Fruit fly (Drosophila melanogaster): ENCODE measurements around the gene CG32192.
A peak's percentile ranks its signal among the peaks of the same experiment; 100 is the strongest.

The CG32192 gene

DNA sequence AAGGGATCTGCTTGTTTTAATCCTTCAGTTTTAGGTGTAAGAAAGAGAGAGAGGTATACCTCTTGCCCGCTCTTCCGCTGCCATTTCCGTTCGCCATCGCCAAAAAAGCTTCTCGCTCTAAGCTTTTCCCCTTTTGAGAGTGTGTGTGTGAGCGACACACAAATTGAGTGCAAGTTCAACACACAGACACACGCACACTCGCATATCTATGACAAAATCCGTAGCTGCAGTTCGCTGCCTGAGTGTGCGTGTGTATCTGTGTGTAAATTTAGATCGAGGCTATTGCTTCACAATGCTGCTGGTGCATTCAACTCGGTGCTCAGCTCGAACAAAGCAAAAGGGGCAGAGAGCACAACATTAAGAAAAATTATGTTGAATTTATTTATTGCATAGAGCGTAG is 19.2 kb upstream of the CG32192 start:
- peak; percentile 4 for TF ChIP-seq CG11617 (GFP tag; optimal IDR thresholded peaks at IDR 0.05)
- peak; percentile 45 for TF ChIP-seq CG7101 (tag; optimal IDR thresholded peaks at IDR 0.05)
- TF ChIP-seq Clk (GFP tag; optimal IDR thresholded peaks at IDR 0.05) = no peak
- no peak for TF ChIP-seq Mnt (GFP tag; optimal IDR thresholded peaks at IDR 0.05)
- TF ChIP-seq cic (GFP tag; optimal IDR thresholded peaks at IDR 0.05) = peak; percentile 28
- TF ChIP-seq tj (GFP tag; optimal IDR thresholded peaks at IDR 0.05) = no peak
- no peak for TF ChIP-seq CG5204 (GFP tag; optimal IDR thresholded peaks at IDR 0.05)
- no peak for TF ChIP-seq cnc (optimal IDR thresholded peaks at IDR 0.05)
- TF ChIP-seq pad (GFP tag; optimal IDR thresholded peaks at IDR 0.05) = peak; percentile 65
- peak; percentile 13 for TF ChIP-seq CG33017 (tag; optimal IDR thresholded peaks at IDR 0.05)
- peak; percentile 53 for TF ChIP-seq CG7045 (GFP tag; optimal IDR thresholded peaks at IDR 0.05)
- TF ChIP-seq toe (GFP tag; optimal IDR thresholded peaks at IDR 0.05) = no peak
- no peak for TF ChIP-seq CG14711 (tag; optimal IDR thresholded peaks at IDR 0.05)
- TF ChIP-seq bab1 (GFP tag; optimal IDR thresholded peaks at IDR 0.05) = no peak
- TF ChIP-seq Crg-1 (GFP tag; optimal IDR thresholded peaks at IDR 0.05) = no peak
- TF ChIP-seq kay (GFP tag; ENCODE audit: borderline replicate concordance) = no peak
- TF ChIP-seq CG12768 (GFP tag; optimal IDR thresholded peaks at IDR 0.05) = peak; percentile 0
- TF ChIP-seq Hr96 (GFP tag; optimal IDR thresholded peaks at IDR 0.05) = no peak
- TF ChIP-seq ovo (GFP tag; optimal IDR thresholded peaks at IDR 0.05) = no peak
- TF ChIP-seq CG1620 (GFP tag; optimal IDR thresholded peaks at IDR 0.05) = no peak

DNA sequence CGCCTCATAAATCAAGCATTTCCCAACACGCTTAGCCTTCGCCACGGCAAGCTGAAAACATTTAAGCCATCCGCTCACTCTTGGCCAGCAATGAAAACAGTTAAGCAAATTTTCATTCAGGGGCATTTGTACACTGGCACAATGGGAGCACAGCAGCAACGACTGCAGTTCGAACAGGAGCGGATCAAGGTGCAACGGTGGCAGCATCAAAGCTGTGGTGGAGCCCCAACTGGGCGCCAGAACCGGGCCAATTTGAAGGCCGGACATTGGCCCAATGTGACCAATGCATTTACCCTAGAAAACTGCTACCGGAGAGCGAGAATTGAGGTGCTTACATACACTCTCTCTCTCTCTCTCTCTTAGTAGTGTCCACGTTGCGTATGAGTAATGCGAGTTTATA is 18.2 kb upstream of the CG32192 start:
- no peak for TF ChIP-seq CG11617 (GFP tag; optimal IDR thresholded peaks at IDR 0.05)

DNA sequence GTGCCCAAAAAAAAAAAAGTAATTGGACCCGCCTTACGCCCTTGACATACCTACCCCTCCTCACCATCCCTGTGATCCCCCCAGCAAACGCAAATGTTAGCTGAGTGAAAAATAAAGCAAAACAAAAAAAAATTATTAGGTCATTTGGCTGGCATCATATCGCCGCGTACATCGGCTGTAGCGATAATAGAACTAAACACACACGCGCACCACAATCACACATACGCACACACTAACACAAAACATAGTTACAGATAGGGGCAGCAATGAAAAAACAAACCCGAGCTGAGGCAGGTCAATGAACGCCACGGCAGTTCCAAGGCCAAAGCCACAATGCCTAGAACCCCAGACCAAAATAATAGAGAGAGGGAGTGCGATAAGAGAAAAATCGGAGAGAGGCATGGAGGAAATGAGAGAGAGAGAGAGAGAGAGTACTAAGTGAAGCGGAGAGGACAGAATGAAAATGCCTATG is 17.6 kb upstream of the CG32192 start:
- TF ChIP-seq Mnt (GFP tag; optimal IDR thresholded peaks at IDR 0.05) = no peak
- no peak for TF ChIP-seq CG33017 (tag; optimal IDR thresholded peaks at IDR 0.05)
- TF ChIP-seq CG1620 (GFP tag; optimal IDR thresholded peaks at IDR 0.05) = no peak
- TF ChIP-seq bab1 (GFP tag; optimal IDR thresholded peaks at IDR 0.05) = no peak
- TF ChIP-seq kay (GFP tag; ENCODE audit: borderline replicate concordance) = peak; percentile 70
- peak; percentile 7 for TF ChIP-seq cic (GFP tag; optimal IDR thresholded peaks at IDR 0.05)
- no peak for TF ChIP-seq toe (GFP tag; optimal IDR thresholded peaks at IDR 0.05)
- no peak for TF ChIP-seq Crg-1 (GFP tag; optimal IDR thresholded peaks at IDR 0.05)
- TF ChIP-seq ovo (GFP tag; optimal IDR thresholded peaks at IDR 0.05) = no peak
- no peak for TF ChIP-seq Hr96 (GFP tag; optimal IDR thresholded peaks at IDR 0.05)
- no peak for TF ChIP-seq cnc (optimal IDR thresholded peaks at IDR 0.05)
- TF ChIP-seq CG14711 (tag; optimal IDR thresholded peaks at IDR 0.05) = no peak
- no peak for TF ChIP-seq Clk (GFP tag; optimal IDR thresholded peaks at IDR 0.05)

DNA sequence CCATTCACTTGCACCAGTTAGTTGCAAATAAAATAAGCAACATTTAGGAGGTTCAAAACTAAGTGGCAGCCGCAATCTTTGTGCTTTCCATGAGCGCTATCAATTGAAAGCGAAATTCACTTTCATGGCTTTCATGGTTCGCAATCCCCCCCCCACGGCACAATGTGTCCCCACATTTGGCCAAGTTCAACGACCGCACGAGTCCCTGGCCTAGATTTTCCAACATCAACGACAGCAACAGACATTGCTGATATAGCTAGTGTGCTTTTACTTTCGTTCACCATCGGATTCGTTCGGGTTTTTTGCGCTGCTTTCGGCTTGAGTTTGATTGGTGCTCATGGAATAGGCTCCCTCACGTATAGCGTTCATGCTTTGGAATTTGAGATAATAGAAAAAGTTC is 16.5 kb upstream of the CG32192 start:
- TF ChIP-seq pad (GFP tag; optimal IDR thresholded peaks at IDR 0.05) (peak; percentile 19), ovo (GFP tag; optimal IDR thresholded peaks at IDR 0.05) (no peak)

DNA sequence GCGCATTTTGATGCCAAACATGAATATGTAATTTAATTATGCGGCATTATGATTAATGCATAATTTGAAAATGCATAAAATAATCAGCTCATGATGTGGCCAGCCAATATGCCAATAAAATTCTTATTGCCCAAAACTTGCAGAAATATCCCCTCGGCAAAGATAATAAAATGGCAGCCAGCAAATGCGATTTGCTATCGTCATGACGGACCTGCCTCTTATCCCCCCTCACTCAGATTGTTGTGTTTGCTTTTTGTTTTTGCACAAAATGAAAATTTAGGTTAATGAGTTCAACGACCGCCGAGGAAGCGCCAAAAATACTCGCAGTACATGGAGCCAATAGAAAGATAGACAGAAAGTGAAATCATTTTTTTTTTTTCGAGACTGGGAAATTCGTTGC is 15.5 kb upstream of the CG32192 start:
- TF ChIP-seq pad (GFP tag; optimal IDR thresholded peaks at IDR 0.05) (no peak), CG12768 (GFP tag; optimal IDR thresholded peaks at IDR 0.05) (no peak), cic (GFP tag; optimal IDR thresholded peaks at IDR 0.05) (no peak), CG33017 (tag; optimal IDR thresholded peaks at IDR 0.05) (no peak), CG7101 (tag; optimal IDR thresholded peaks at IDR 0.05) (no peak), kay (GFP tag; ENCODE audit: borderline replicate concordance) (no peak), CG14711 (tag; optimal IDR thresholded peaks at IDR 0.05) (no peak), ovo (GFP tag; optimal IDR thresholded peaks at IDR 0.05) (no peak), cnc (optimal IDR thresholded peaks at IDR 0.05) (no peak), CG1620 (GFP tag; optimal IDR thresholded peaks at IDR 0.05) (no peak), Crg-1 (GFP tag; optimal IDR thresholded peaks at IDR 0.05) (no peak)

DNA sequence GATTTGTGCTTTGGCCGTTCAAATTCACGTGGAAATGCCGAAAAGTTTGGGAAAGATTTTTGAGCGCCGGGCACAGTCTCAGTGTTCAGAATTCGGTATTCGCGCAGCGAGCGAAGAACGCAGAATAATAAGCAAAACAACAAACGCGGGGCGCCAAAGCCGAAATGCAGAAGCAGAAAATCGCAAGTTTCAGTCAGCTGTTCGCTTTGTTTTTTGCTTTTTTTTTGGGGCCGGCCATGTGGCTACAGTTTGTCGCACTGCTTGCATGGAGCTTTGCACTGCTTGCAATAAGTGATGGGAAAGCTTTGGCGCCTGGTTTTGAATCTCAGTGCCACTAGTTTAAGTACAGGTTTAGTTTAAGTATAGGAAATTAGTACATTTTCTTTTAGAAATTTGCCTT is 14.2 kb upstream of the CG32192 start:
- TF ChIP-seq tj (GFP tag; optimal IDR thresholded peaks at IDR 0.05) (peak; percentile 34), cic (GFP tag; optimal IDR thresholded peaks at IDR 0.05) (peak; percentile 35), Hr96 (GFP tag; optimal IDR thresholded peaks at IDR 0.05) (no peak), Mnt (GFP tag; optimal IDR thresholded peaks at IDR 0.05) (peak; percentile 83), bab1 (GFP tag; optimal IDR thresholded peaks at IDR 0.05) (peak; percentile 77), CG33017 (tag; optimal IDR thresholded peaks at IDR 0.05) (no peak), CG11617 (GFP tag; optimal IDR thresholded peaks at IDR 0.05) (peak; percentile 42)

DNA sequence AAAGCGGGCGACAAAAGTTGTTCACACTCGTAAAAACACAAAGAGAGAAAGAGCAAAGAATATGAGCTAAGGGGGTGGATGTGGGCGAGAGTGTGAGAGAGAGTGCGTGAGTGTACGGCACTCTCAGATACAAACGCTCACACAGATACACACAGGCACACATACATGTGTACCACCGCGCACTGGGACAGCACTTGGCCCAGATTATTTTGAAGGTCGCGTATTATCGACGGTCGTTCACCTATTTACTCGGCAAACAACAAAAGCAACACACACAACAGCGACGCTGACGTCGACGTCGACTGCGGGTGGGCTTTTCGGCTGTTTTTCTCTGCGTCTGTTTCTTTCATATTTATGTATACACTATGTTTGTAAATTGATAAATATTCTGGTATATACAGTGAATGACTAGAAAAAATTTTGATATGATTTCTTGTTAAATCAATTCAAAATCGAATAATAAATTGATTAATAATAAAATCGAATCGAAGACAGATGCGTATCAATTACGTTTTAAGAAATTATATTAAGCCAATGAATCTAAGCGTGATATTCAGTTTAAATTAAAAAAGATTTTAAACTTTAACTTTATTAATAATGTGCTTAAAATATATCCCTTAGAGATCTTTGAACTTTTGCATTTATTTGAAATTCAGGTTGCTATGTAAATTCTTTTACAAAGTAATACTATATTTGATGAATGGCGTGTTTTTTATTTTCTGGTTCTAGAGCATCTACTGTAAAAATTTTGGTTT is 10.4 kb upstream of the CG32192 start:
- TF ChIP-seq CG7101 (tag; optimal IDR thresholded peaks at IDR 0.05) = peak; percentile 47
- TF ChIP-seq Mnt (GFP tag; optimal IDR thresholded peaks at IDR 0.05) = peak; percentile 4
- no peak for TF ChIP-seq toe (GFP tag; optimal IDR thresholded peaks at IDR 0.05)
- peak; percentile 7 for TF ChIP-seq ovo (GFP tag; optimal IDR thresholded peaks at IDR 0.05)
- no peak for TF ChIP-seq CG5204 (GFP tag; optimal IDR thresholded peaks at IDR 0.05)
- TF ChIP-seq CG12768 (GFP tag; optimal IDR thresholded peaks at IDR 0.05) = peak; percentile 10
- peak; percentile 33 for TF ChIP-seq pad (GFP tag; optimal IDR thresholded peaks at IDR 0.05)
- peak; percentile 12 for TF ChIP-seq Hr96 (GFP tag; optimal IDR thresholded peaks at IDR 0.05)
- peak; percentile 42 for TF ChIP-seq cic (GFP tag; optimal IDR thresholded peaks at IDR 0.05)
